Fruit fly (Drosophila melanogaster): Measurements from ENCODE around the gene CG31937.

CG31937 gene

dm6 chr2L:1723135-1723936, 6.4 kb upstream of the CG31937 start (continued):
- TF ChIP-seq Mad (GFP tag; optimal IDR thresholded peaks at IDR 0.05) (no peak), MTF-1 (GFP tag; optimal IDR thresholded peaks at IDR 0.05; ENCODE audit: borderline replicate concordance) (no peak), ftz-f1 (GFP tag; optimal IDR thresholded peaks at IDR 0.05) (no peak), CG8388 (GFP tag; optimal IDR thresholded peaks at IDR 0.05) (no peak), Adf1 (GFP tag; IDR thresholded peaks at IDR 0.05) (no peak), vvl (GFP tag; IDR thresholded peaks at IDR 0.05) (no peak), Spps (tag; optimal IDR thresholded peaks at IDR 0.05) (no peak), pb (GFP tag; optimal IDR thresholded peaks at IDR 0.05) (no peak), Chrac-16 (GFP tag; optimal IDR thresholded peaks at IDR 0.05) (no peak), kah (GFP tag; optimal IDR thresholded peaks at IDR 0.05) (peak; percentile 23), Sox100B (GFP tag; optimal IDR thresholded peaks at IDR 0.05) (peak; percentile 28), CG9609 (GFP tag; optimal IDR thresholded peaks at IDR 0.05) (no peak), CG6175 (GFP tag; IDR thresholded peaks at IDR 0.05) (no peak), Hmr (GFP tag; optimal IDR thresholded peaks at IDR 0.05) (peak; percentile 5), lola (GFP tag; optimal IDR thresholded peaks at IDR 0.05) (peak in 1 of 3 experiments; percentile 22), tx (GFP tag; optimal IDR thresholded peaks at IDR 0.05) (no peak), gce (GFP tag; IDR thresholded peaks at IDR 0.05) (no peak), stc (GFP tag; IDR thresholded peaks at IDR 0.05) (no peak), Lhr (GFP tag; optimal IDR thresholded peaks at IDR 0.05) (no peak), CG2202 (tag; optimal IDR thresholded peaks at IDR 0.05) (peak; percentile 30), unpg (GFP tag; optimal IDR thresholded peaks at IDR 0.05) (peak; percentile 15), inv (GFP tag; IDR thresholded peaks at IDR 0.05; ENCODE audit: partially characterized antibody) (no peak), CG3726 (GFP tag; IDR thresholded peaks at IDR 0.05) (no peak), Gsc (GFP tag; IDR thresholded peaks at IDR 0.05) (no peak), dimm (GFP tag; IDR thresholded peaks at IDR 0.05) (no peak), wor (GFP tag; IDR thresholded peaks at IDR 0.05) (no peak), CG12659 (GFP tag; optimal IDR thresholded peaks at IDR 0.05) (peak; percentile 2), ssp (GFP tag; IDR thresholded peaks at IDR 0.05) (no peak), CG17359 (tag; optimal IDR thresholded peaks at IDR 0.05) (peak; percentile 45), CG18599 (GFP tag; optimal IDR thresholded peaks at IDR 0.05) (peak; percentile 46), CoRest (tag; optimal IDR thresholded peaks at IDR 0.05) (peak; percentile 23), CG3995 (GFP tag; optimal IDR thresholded peaks at IDR 0.05) (no peak), BtbVII (GFP tag; optimal IDR thresholded peaks at IDR 0.05) (peak; percentile 43), CG1024 (GFP tag; IDR thresholded peaks at IDR 0.05) (no peak), repo (GFP tag; optimal IDR thresholded peaks at IDR 0.05) (no peak), CG13894 (tag; optimal IDR thresholded peaks at IDR 0.05) (peak; percentile 49), Oli (tag; optimal IDR thresholded peaks at IDR 0.05) (no peak), zfh2 (GFP tag; optimal IDR thresholded peaks at IDR 0.05) (no peak), Neu2 (GFP tag; optimal IDR thresholded peaks at IDR 0.05; ENCODE audit: borderline replicate concordance) (no peak), CG13287 (GFP tag; IDR thresholded peaks at IDR 0.05; ENCODE audit: partially characterized antibody) (no peak), h (optimal IDR thresholded peaks at IDR 0.05) (no peak), CG1832 (GFP tag; optimal IDR thresholded peaks at IDR 0.05) (no peak), caup (GFP tag; optimal IDR thresholded peaks at IDR 0.05; ENCODE audit: severe bottlenecking) (no peak), NFAT (GFP tag; IDR thresholded peaks at IDR 0.05) (no peak), CG11560 (tag; IDR thresholded peaks at IDR 0.05) (no peak), CG17829 (tag; optimal IDR thresholded peaks at IDR 0.05) (peak; percentile 32), NC2β (GFP tag; optimal IDR thresholded peaks at IDR 0.05) (no peak), D19A (tag; optimal IDR thresholded peaks at IDR 0.05) (peak; percentile 85), yki (optimal IDR thresholded peaks at IDR 0.05) (no peak), chm (GFP tag; IDR thresholded peaks at IDR 0.05) (0 out of 2 replicates have a peak, but pooled peaks have one; percentile 46)

Data from whole organism, embryonic.